Worm (Caenorhabditis elegans) whole organism, L4/young adult: ENCODE results near the gene comt-5.

ENCODE experiments used
- W03F9.2 ChIP-seq: fragments of 150-350 bp; optimal IDR thresholded peaks from 2 replicates; lab custom pipeline; 2014; ENCODE audit warnings: missing biosample characterization, missing genetic modification characterization
- dao-5 ChIP-seq: sonication (generic microtip); optimal IDR thresholded peaks from 2 replicates; lab custom pipeline; 2016; ENCODE audit warnings: missing genotype, missing genetic modification characterization, moderate library complexity, missing compliant biosample characterization
- him-1 ChIP-seq: sonication (generic microtip); optimal IDR thresholded peaks from 2 replicates; lab custom pipeline; 2016; ENCODE audit warnings: missing genotype, missing genetic modification reagents, missing genetic modification characterization, missing compliant biosample characterization

DNA sequence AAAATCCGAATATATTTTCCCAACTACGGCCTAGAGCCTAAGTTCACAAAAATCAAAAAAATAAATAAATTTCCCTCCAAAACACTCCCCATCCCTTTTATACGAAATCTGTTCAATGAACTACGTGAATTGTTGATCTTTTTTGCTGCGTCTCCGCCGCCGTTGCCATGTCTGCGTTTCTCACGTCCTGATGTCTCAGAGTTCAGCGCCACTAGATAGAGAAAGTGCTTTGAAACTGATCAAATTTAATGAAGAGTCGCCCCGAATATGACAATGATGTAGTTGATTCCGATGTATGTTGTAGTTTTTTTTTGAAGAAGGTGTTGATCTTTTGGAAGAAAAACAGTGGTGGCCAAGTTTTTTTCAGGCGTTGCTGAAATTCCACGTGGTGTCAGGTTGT, 845 bp upstream of the comt-5 start:
- no peak for TF ChIP-seq him-1
- no peak for TF ChIP-seq dao-5 (tag; lab: Kevin White, UChicago)
- no peak for TF ChIP-seq W03F9.2 (tag; lab: Kevin White, UChicago)
